Fruit fly (Drosophila melanogaster) whole organism, wandering third instar larva: ENCODE results near the gene CG5961.

Experiments
- CG32264 ChIP-seq: fragments of 200-800 bp; sonication (Bioruptor generic); optimal IDR thresholded peaks from 2 replicates; lab custom pipeline; 2016; ENCODE audit warnings: missing biosample characterization, missing genetic modification characterization
- Dif ChIP-seq: fragments of 200-275, 200-300 bp; sonication (Bioruptor generic); optimal IDR thresholded peaks from 2 replicates; lab custom pipeline; 2018; ENCODE audit warnings: missing biosample characterization, missing genetic modification characterization; ENCODE audit not compliant: partially characterized antibody
- Myc ChIP-seq: fragments of >200 bp; optimal IDR thresholded peaks from 2 replicates; lab custom pipeline; 2017
- brk ChIP-seq: fragments of 200-800 bp; sonication (Bioruptor generic); optimal IDR thresholded peaks from 2 replicates; lab custom pipeline; 2016; ENCODE audit warnings: missing biosample characterization, mild to moderate bottlenecking, missing genetic modification characterization
- rgr ChIP-seq: fragments of 200-800 bp; sonication (Bioruptor generic); optimal IDR thresholded peaks from 3 replicates; lab custom pipeline; 2016; ENCODE audit warnings: missing biosample characterization, mild to moderate bottlenecking, missing genetic modification characterization

- TF ChIP-seq Myc (peak; percentile 23), brk (GFP tag; lab: Kevin White, UChicago) (no peak), CG32264 (GFP tag; lab: Kevin White, UChicago) (no peak), rgr (GFP tag; lab: Kevin White, UChicago) (no peak), Dif (GFP tag; lab: Kevin White, UChicago) (no peak)
Observed at dm6 chr3R:12459879-12460522, at the start of gene CG5961, which contains the start of gene Polr3C.
